Worm (Caenorhabditis elegans): ENCODE data around the gene R10E4.11.

ce11 chrIII:4309303-4309702 lies 8.5 kb upstream of the R10E4.11 start:
- TF ChIP-seq ref-2 (tag; optimal IDR thresholded peaks at IDR 0.05) = no peak
- TF ChIP-seq dve-1 (tag; optimal IDR thresholded peaks at IDR 0.05) = no peak
- no peak for TF ChIP-seq pha-2 (tag; optimal IDR thresholded peaks at IDR 0.05)
- no peak for TF ChIP-seq pha-4 (tag; optimal IDR thresholded peaks at IDR 0.05)
- no peak for TF ChIP-seq C38D4.7 (GFP tag; optimal IDR thresholded peaks at IDR 0.05)
- TF ChIP-seq mec-3 (tag; optimal IDR thresholded peaks at IDR 0.05; ENCODE audit: borderline replicate concordance) = no peak
- TF ChIP-seq fkh-6 (tag; optimal IDR thresholded peaks at IDR 0.05) = no peak
- no peak for TF ChIP-seq ceh-22 (tag; optimal IDR thresholded peaks at IDR 0.05)
- TF ChIP-seq fkh-10 (GFP tag; optimal IDR thresholded peaks at IDR 0.05) = no peak
